Fruit fly (Drosophila melanogaster) whole organism, embryonic: Measurements from ENCODE around the gene MCTS1.

Experiments
- Bgb ChIP-seq: fragments of 200-800 bp; sonication (Bioruptor generic); IDR thresholded peaks from 2 replicates; pipeline ENCODE4 v1.3.6; 2022; ENCODE audit warnings: missing biosample characterization, missing genetic modification characterization; ENCODE audit not compliant: partially characterized antibody
- CG11504 ChIP-seq: fragments of 200-800 bp; sonication (Bioruptor generic); optimal IDR thresholded peaks from 3 replicates; lab custom pipeline; 2019; ENCODE audit warnings: missing biosample characterization, mild to moderate bottlenecking, missing genetic modification characterization, moderate library complexity
- CG11695 ChIP-seq: fragments of 200-800 bp; sonication (Bioruptor generic); IDR thresholded peaks from 3 replicates; pipeline ENCODE4 v1.3.6; 2022; ENCODE audit warnings: missing biosample characterization, missing genetic modification characterization
- CG12155 ChIP-seq: fragments of 200-800 bp; sonication (Bioruptor generic); optimal IDR thresholded peaks from 3 replicates; lab custom pipeline; 2016; ENCODE audit warnings: missing biosample characterization, missing genetic modification characterization
- CG13894 ChIP-seq: fragments of 200-800 bp; sonication (Bioruptor generic); optimal IDR thresholded peaks from 3 replicates; lab custom pipeline; 2018; ENCODE audit warnings: missing biosample characterization, mild to moderate bottlenecking, missing genetic modification characterization, moderate library complexity
- CG14710 ChIP-seq: fragments of 200-800 bp; sonication (Bioruptor generic); optimal IDR thresholded peaks from 3 replicates; lab custom pipeline; 2019; ENCODE audit warnings: missing biosample characterization, mild to moderate bottlenecking, missing genetic modification characterization, moderate library complexity
- CG14860 ChIP-seq: fragments of 200-800 bp; sonication (Bioruptor generic); IDR thresholded peaks from 3 replicates; pipeline ENCODE4 v1.3.6; 2022; ENCODE audit warnings: missing biosample characterization, missing genetic modification characterization; ENCODE audit not compliant: partially characterized antibody
- CG15601 ChIP-seq: fragments of 200-800 bp; sonication (Bioruptor generic); optimal IDR thresholded peaks from 3 replicates; lab custom pipeline; 2019; ENCODE audit warnings: missing biosample characterization, mild to moderate bottlenecking, missing genetic modification characterization, moderate library complexity
- CG1603 ChIP-seq: fragments of 200-800 bp; sonication (Bioruptor generic); optimal IDR thresholded peaks from 2 replicates; lab custom pipeline; 2019; ENCODE audit warnings: missing biosample characterization, mild to moderate bottlenecking, missing genetic modification characterization, moderate library complexity
- CG2199 ChIP-seq: fragments of 200-800 bp; sonication (Bioruptor generic); IDR thresholded peaks from 3 replicates; pipeline ENCODE4 v1.3.6; 2022; ENCODE audit warnings: missing biosample characterization, missing genetic modification characterization
- CG2202 ChIP-seq: fragments of 200-800 bp; sonication (Bioruptor generic); optimal IDR thresholded peaks from 2 replicates; lab custom pipeline; 2018; ENCODE audit warnings: missing biosample characterization, mild to moderate bottlenecking, missing genetic modification characterization
- CG31365 ChIP-seq: fragments of 200-800 bp; sonication (Bioruptor generic); optimal IDR thresholded peaks from 2 replicates; lab custom pipeline; 2018; ENCODE audit warnings: missing biosample characterization, mild to moderate bottlenecking, missing genetic modification characterization
- CG32767 ChIP-seq: fragments of 200-800 bp; sonication (Bioruptor generic); IDR thresholded peaks from 2 replicates; pipeline ENCODE4 v1.3.6; 2022; ENCODE audit warnings: missing biosample characterization, missing genetic modification characterization
- CG42726 ChIP-seq: fragments of 200-800 bp; sonication (Bioruptor generic); IDR thresholded peaks from 2 replicates; pipeline ENCODE4 v1.3.6; 2022; ENCODE audit warnings: missing biosample characterization, missing genetic modification characterization; ENCODE audit not compliant: partially characterized antibody
- CG4707 ChIP-seq: fragments of 200-800 bp; sonication (Bioruptor generic); optimal IDR thresholded peaks from 2 replicates; lab custom pipeline; 2018; ENCODE audit warnings: missing biosample characterization, mild to moderate bottlenecking, missing genetic modification characterization, moderate library complexity
- CG6272 ChIP-seq: fragments of 200-800 bp; sonication (Bioruptor generic); IDR thresholded peaks from 2 replicates; pipeline ENCODE4 v1.3.6; 2022; ENCODE audit warnings: missing biosample characterization, missing genetic modification characterization
- CG6791 ChIP-seq: fragments of 200-800 bp; sonication (Bioruptor generic); IDR thresholded peaks from 3 replicates; pipeline ENCODE4 v1.3.6; 2022; ENCODE audit warnings: missing biosample characterization, missing genetic modification characterization; ENCODE audit not compliant: partially characterized antibody
- CG8281 ChIP-seq: fragments of 200-800 bp; sonication (Bioruptor generic); optimal IDR thresholded peaks from 2 replicates; lab custom pipeline; 2018; ENCODE audit warnings: missing biosample characterization, mild to moderate bottlenecking, missing genetic modification characterization, moderate library complexity
- CTCF ChIP-seq: fragments of 200-800 bp; sonication (Bioruptor generic); optimal IDR thresholded peaks from 2 replicates; lab custom pipeline; 2017; ENCODE audit warnings: missing biosample characterization, mild to moderate bottlenecking, missing genetic modification characterization, moderate library complexity
- D19A ChIP-seq: fragments of 200-800 bp; optimal IDR thresholded peaks from 3 replicates; lab custom pipeline; 2019; ENCODE audit warnings: missing biosample characterization, mild to moderate bottlenecking, missing genetic modification characterization, moderate library complexity
- Eip74EF ChIP-seq, 2 experiments: fragments of 200-800 bp in 1 of 2; fragments of >200 bp in 1 of 2; sonication (Bioruptor generic) in 1 of 2; optimal IDR thresholded peaks; 2 replicates each; lab custom pipeline; 2017 to 2019; ENCODE audit warnings: missing biosample characterization in 2 of 2, missing genetic modification characterization in 2 of 2, mild to moderate bottlenecking in 1 of 2, moderate library complexity in 1 of 2
- Ets65A ChIP-seq: fragments of 200-800 bp; sonication (Bioruptor generic); peaks from one replicate; lab custom pipeline; 2016; ENCODE audit warnings: missing biosample characterization, missing genetic modification characterization
- Lhr ChIP-seq: fragments of 200-800 bp; sonication (Bioruptor generic); optimal IDR thresholded peaks from 3 replicates; lab custom pipeline; 2017; ENCODE audit warnings: mild to moderate bottlenecking, missing biosample characterization, missing genetic modification reagents, missing genetic modification characterization
- Med ChIP-seq: fragments of 200-800 bp; sonication (Bioruptor generic); peaks from one replicate; lab custom pipeline; 2016; ENCODE audit warnings: missing biosample characterization, missing genetic modification characterization, mild to moderate bottlenecking, inconsistent platforms, moderate library complexity
- Neu2 ChIP-seq: fragments of 200-800 bp; sonication (Bioruptor generic); optimal IDR thresholded peaks from 3 replicates; lab custom pipeline; 2016; ENCODE audit warnings: missing biosample characterization, missing genetic modification characterization, borderline replicate concordance
- Pdp1 ChIP-seq, 2 experiments: fragments of 200-800 bp; sonication (Bioruptor generic); optimal IDR thresholded peaks; 3 replicates each; lab custom pipeline; 2016; ENCODE audit warnings: missing biosample characterization in 2 of 2, missing genetic modification characterization in 2 of 2, mild to moderate bottlenecking in 1 of 2, moderate library complexity in 1 of 2
- Sox102F ChIP-seq: fragments of 200-800 bp; sonication (Bioruptor generic); optimal IDR thresholded peaks from 2 replicates; lab custom pipeline; 2018; ENCODE audit warnings: missing biosample characterization, mild to moderate bottlenecking, missing genetic modification characterization, moderate library complexity
- Usf ChIP-seq: fragments of 200-800 bp; sonication (Bioruptor generic); optimal IDR thresholded peaks from 2 replicates; lab custom pipeline; 2017; ENCODE audit warnings: missing genotype, missing biosample characterization, missing genetic modification characterization
- Vsx1 ChIP-seq: fragments of 200-800 bp; sonication (Bioruptor generic); optimal IDR thresholded peaks from 2 replicates; lab custom pipeline; 2017; ENCODE audit warnings: missing biosample characterization, mild to moderate bottlenecking, missing genetic modification characterization, missing genetic modification reagents
- ab ChIP-seq: fragments of 200-800 bp; sonication (Bioruptor generic); optimal IDR thresholded peaks from 2 replicates; lab custom pipeline; 2016; ENCODE audit warnings: missing biosample characterization, missing genetic modification characterization
- amos ChIP-seq: fragments of 200-800 bp; sonication (Bioruptor generic); IDR thresholded peaks from 2 replicates; pipeline ENCODE4 v1.3.6; 2022; ENCODE audit warnings: missing biosample characterization, missing genetic modification characterization; ENCODE audit not compliant: partially characterized antibody
- bbx ChIP-seq: fragments of 200-800 bp; sonication (Bioruptor generic); IDR thresholded peaks from 2 replicates; pipeline ENCODE4 v1.3.6; 2022; ENCODE audit warnings: missing biosample characterization, missing genetic modification characterization; ENCODE audit not compliant: partially characterized antibody
- ftz-f1 ChIP-seq: fragments of 200-800 bp; sonication (Bioruptor generic); optimal IDR thresholded peaks from 2 replicates; lab custom pipeline; 2016; ENCODE audit warnings: missing biosample characterization, missing genetic modification characterization
- gem ChIP-seq: fragments of 200-800 bp; sonication (Bioruptor generic); optimal IDR thresholded peaks from 2 replicates; lab custom pipeline; 2019; ENCODE audit warnings: missing biosample characterization, mild to moderate bottlenecking, missing genetic modification characterization, moderate library complexity
- org-1 ChIP-seq: fragments of 200-800 bp; sonication (Bioruptor generic); optimal IDR thresholded peaks from 2 replicates; lab custom pipeline; 2017; ENCODE audit warnings: missing biosample characterization, missing genetic modification characterization
- pita ChIP-seq: fragments of 200-800 bp; sonication (Bioruptor generic); optimal IDR thresholded peaks from 2 replicates; lab custom pipeline; 2017; ENCODE audit warnings: missing biosample characterization, mild to moderate bottlenecking, missing genetic modification characterization
- prd ChIP-seq, 3 experiments: fragments of >200 bp in 2 of 3; fragments of 200-800 bp in 1 of 3; sonication (Bioruptor generic) in 1 of 3; optimal IDR thresholded peaks in 2 of 3; IDR thresholded peaks in 1 of 3; 2 replicates in 2 of 3; 3 replicates in 1 of 3; pipeline versions ENCODE4 v1.3.6 to Lab custom; 2017 to 2022; ENCODE audit warnings: missing biosample characterization in 1 of 3, missing genetic modification characterization in 1 of 3
- pros ChIP-seq: fragments of 200-800 bp; sonication (Bioruptor generic); optimal IDR thresholded peaks from 3 replicates; lab custom pipeline; 2019; ENCODE audit warnings: missing biosample characterization, mild to moderate bottlenecking, missing genetic modification characterization, moderate library complexity
- sens ChIP-seq: fragments of 200-800 bp; sonication (Bioruptor generic); peaks from one replicate; lab custom pipeline; 2016; ENCODE audit warnings: missing biosample characterization, missing genetic modification characterization
- stwl ChIP-seq: fragments of 200-800 bp; sonication (Bioruptor generic); optimal IDR thresholded peaks from 3 replicates; lab custom pipeline; 2018; ENCODE audit warnings: missing biosample characterization, mild to moderate bottlenecking, missing genetic modification characterization, moderate library complexity
- vnd ChIP-seq: fragments of 200-800 bp; sonication (Bioruptor generic); IDR thresholded peaks from 3 replicates; pipeline ENCODE4 v1.3.6; 2022; ENCODE audit warnings: missing biosample characterization, missing genetic modification characterization; ENCODE audit not compliant: partially characterized antibody
- vvl ChIP-seq: fragments of 200-800 bp; sonication (Bioruptor generic); IDR thresholded peaks from 2 replicates; pipeline ENCODE4 v1.3.6; 2022; ENCODE audit warnings: missing biosample characterization, missing genetic modification characterization
- wor ChIP-seq: fragments of 200-800 bp; sonication (Bioruptor generic); IDR thresholded peaks from 2 replicates; pipeline ENCODE4 v1.3.6; 2022; ENCODE audit warnings: missing biosample characterization, missing genetic modification characterization
- z ChIP-seq: fragments of 200-800 bp; sonication (Bioruptor generic); IDR thresholded peaks from 3 replicates; pipeline ENCODE4 v1.3.6; 2022; ENCODE audit warnings: missing biosample characterization, missing genetic modification characterization

The MCTS1 gene

dm6 chrX:6032826-6033225 is 4.9 kb upstream of the MCTS1 start:
- TF ChIP-seq z (0 out of 3 replicates have a peak, but pooled peaks have one; percentile 55), Usf (GFP tag; lab: Kevin White, UChicago) (no peak), pros (GFP tag; lab: Kevin White, UChicago) (peak; percentile 51), gem (no peak), vnd (GFP tag; lab: Robert Waterston, UW) (no peak), Ets65A (GFP tag; lab: Kevin White, UChicago) (peak; percentile 43)

- TF ChIP-seq org-1: no peak
- no peak for TF ChIP-seq CG12155 (GFP tag; lab: Kevin White, UChicago)
- no peak for TF ChIP-seq D19A (tag; lab: Kevin White, UChicago)
- TF ChIP-seq z: 0 out of 3 replicates have a peak, but pooled peaks have one; percentile 11
- no peak for TF ChIP-seq wor
- no peak for TF ChIP-seq CG14860 (GFP tag; lab: Robert Waterston, UW)
- no peak for TF ChIP-seq Sox102F (GFP tag; lab: Kevin White, UChicago)
- TF ChIP-seq CG32767 (GFP tag; lab: Robert Waterston, UW): no peak
- TF ChIP-seq sens (GFP tag; lab: Kevin White, UChicago): peak; percentile 31
- peak; percentile 91 for TF ChIP-seq CG13894
- no peak for TF ChIP-seq CG14710 (tag; lab: Kevin White, UChicago)
- TF ChIP-seq, all 482 proteins: peak for 3
These were observed 3.0 kb upstream of the MCTS1 start for dm6 chrX:6034741-6035140.

dm6 chrX:6035359-6035758 is 2.3 kb upstream of the MCTS1 start:
- TF ChIP-seq CG31365 (tag; lab: Kevin White, UChicago) (peak; percentile 87), prd (optimal IDR thresholded peaks at IDR 0.05; lab: Kevin White, UChicago) (no peak), prd (GFP tag; IDR thresholded peaks at IDR 0.05; lab: Robert Waterston, UW) (no peak), CG11504 (tag; lab: Kevin White, UChicago) (peak; percentile 32), CG4707 (GFP tag; lab: Kevin White, UChicago) (peak; percentile 38), CTCF (GFP tag; lab: Kevin White, UChicago) (peak; percentile 81), z (no peak), CG11695 (GFP tag; lab: Robert Waterston, UW) (no peak), CG2202 (tag; lab: Kevin White, UChicago) (peak; percentile 2), CG6272 (GFP tag; lab: Robert Waterston, UW) (no peak), pita (GFP tag; lab: Kevin White, UChicago) (peak; percentile 78), Lhr (GFP tag; lab: Kevin White, UChicago) (peak; percentile 37), Neu2 (no peak), bbx (GFP tag; lab: Robert Waterston, UW) (peak; percentile 58; the same call in 1 of the 2 replicates), CG8281 (tag; lab: Kevin White, UChicago) (peak; percentile 46), ftz-f1 (GFP tag; lab: Kevin White, UChicago) (no peak), CG2199 (GFP tag; lab: Robert Waterston, UW) (peak; percentile 77), CG15601 (tag; lab: Kevin White, UChicago) (peak; percentile 77), Med (GFP tag; lab: Kevin White, UChicago) (peak; percentile 9), Eip74EF (GFP tag; optimal IDR thresholded peaks at IDR 0.05; lab: Kevin White, UChicago) (no peak), amos (GFP tag; lab: Robert Waterston, UW) (peak; percentile 6; the same call in 1 of the 2 replicates), CG42726 (0 out of 2 replicates have a peak, but pooled peaks have one; percentile 9), Bgb (GFP tag; lab: Robert Waterston, UW) (peak; percentile 55; the same call in 1 of the 2 replicates), CG14710 (tag; lab: Kevin White, UChicago) (peak; percentile 25), ab (GFP tag; lab: Kevin White, UChicago) (no peak), Pdp1 (GFP tag; optimal IDR thresholded peaks at IDR 0.05; lab: Kevin White, UChicago) (peak in 1 of 2 experiments; percentile 25), vvl (GFP tag; lab: Robert Waterston, UW) (0 out of 2 replicates have a peak, but pooled peaks have one; percentile 13), Vsx1 (GFP tag; lab: Kevin White, UChicago) (peak; percentile 57), stwl (tag; lab: Kevin White, UChicago) (peak; percentile 31), CG1603 (tag; lab: Kevin White, UChicago) (peak; percentile 37), CG6791 (GFP tag; lab: Robert Waterston, UW) (0 out of 3 replicates have a peak, but pooled peaks have one; percentile 29), sens (GFP tag; lab: Kevin White, UChicago) (peak; percentile 77)
